Fruit fly (Drosophila melanogaster) whole organism, adult: Measurements from ENCODE around the gene Asator.

Experiments used
- CG11617 ChIP-seq: fragments of 200-800 bp; sonication (Bioruptor generic); optimal IDR thresholded peaks from 2 replicates; lab custom pipeline; 2017; ENCODE audit warnings: mild to moderate bottlenecking, missing biosample characterization, missing genetic modification reagents, missing genetic modification characterization
- CG12768 ChIP-seq: fragments of 200-800 bp; sonication (Bioruptor generic); optimal IDR thresholded peaks from 2 replicates; lab custom pipeline; 2017; ENCODE audit warnings: missing biosample characterization, missing genetic modification characterization, mild to moderate bottlenecking, moderate library complexity, missing genetic modification reagents
- CG14711 ChIP-seq: fragments of 200-800 bp; sonication (Bioruptor generic); optimal IDR thresholded peaks from 2 replicates; lab custom pipeline; 2018; ENCODE audit warnings: missing biosample characterization, mild to moderate bottlenecking, missing genetic modification characterization, moderate library complexity
- CG1620 ChIP-seq: fragments of 200-800 bp; sonication (Bioruptor generic); optimal IDR thresholded peaks from 2 replicates; lab custom pipeline; 2016; ENCODE audit warnings: missing biosample characterization, missing genetic modification characterization
- CG33017 ChIP-seq: fragments of 200-800 bp; sonication (Bioruptor generic); optimal IDR thresholded peaks from 2 replicates; lab custom pipeline; 2018; ENCODE audit warnings: missing biosample characterization, mild to moderate bottlenecking, missing genetic modification characterization, moderate library complexity
- CG5204 ChIP-seq: fragments of 200-800 bp; sonication (Bioruptor generic); optimal IDR thresholded peaks from 2 replicates; lab custom pipeline; 2016; ENCODE audit warnings: missing biosample characterization, missing genetic modification characterization
- CG7045 ChIP-seq: fragments of 200-800 bp; sonication (Bioruptor generic); optimal IDR thresholded peaks from 2 replicates; lab custom pipeline; 2017; ENCODE audit warnings: missing biosample characterization, mild to moderate bottlenecking, missing genetic modification characterization
- CG7101 ChIP-seq: fragments of 200-800 bp; sonication (Bioruptor generic); optimal IDR thresholded peaks from 2 replicates; lab custom pipeline; 2018; ENCODE audit warnings: missing biosample characterization, mild to moderate bottlenecking, missing genetic modification characterization, moderate library complexity
- Clk ChIP-seq: fragments of 200-800 bp; sonication (Bioruptor generic); optimal IDR thresholded peaks from 2 replicates; lab custom pipeline; 2017; ENCODE audit warnings: missing biosample characterization, missing genetic modification characterization
- Crg-1 ChIP-seq: fragments of 200-800 bp; sonication (Bioruptor generic); optimal IDR thresholded peaks from 2 replicates; lab custom pipeline; 2016; ENCODE audit warnings: missing biosample characterization, missing genetic modification characterization
- Hr96 ChIP-seq: fragments of 200-800 bp; sonication (Bioruptor generic); optimal IDR thresholded peaks from 2 replicates; lab custom pipeline; 2016; ENCODE audit warnings: missing biosample characterization, missing genetic modification characterization
- Mnt ChIP-seq: fragments of 200-800 bp; sonication (Bioruptor generic); optimal IDR thresholded peaks from 2 replicates; lab custom pipeline; 2016; ENCODE audit warnings: missing biosample characterization, mild to moderate bottlenecking, missing genetic modification characterization
- bab1 ChIP-seq: fragments of 200-800 bp; sonication (Bioruptor generic); optimal IDR thresholded peaks from 3 replicates; lab custom pipeline; 2019; ENCODE audit warnings: missing biosample characterization, mild to moderate bottlenecking, missing genetic modification characterization, moderate library complexity
- cic ChIP-seq: fragments of 200-800 bp; sonication (Bioruptor generic); optimal IDR thresholded peaks from 2 replicates; lab custom pipeline; 2017; ENCODE audit warnings: missing biosample characterization, mild to moderate bottlenecking, missing genetic modification characterization, moderate library complexity
- cnc ChIP-seq, 2 experiments: fragments of >200 bp; optimal IDR thresholded peaks; 2 replicates each; lab custom pipeline; 2017
- kay ChIP-seq: fragments of 200-800 bp; sonication (Bioruptor generic); peaks from one replicate; lab custom pipeline; 2016; ENCODE audit warnings: missing biosample characterization, missing genetic modification characterization, borderline replicate concordance
- ovo ChIP-seq: fragments of 200-800 bp; sonication (Bioruptor generic); optimal IDR thresholded peaks from 2 replicates; lab custom pipeline; 2016; ENCODE audit warnings: missing biosample characterization, missing genetic modification characterization
- pad ChIP-seq: fragments of 200-800 bp; sonication (Bioruptor generic); optimal IDR thresholded peaks from 3 replicates; lab custom pipeline; 2017; ENCODE audit warnings: missing biosample characterization, missing genetic modification characterization, mild to moderate bottlenecking, moderate library complexity, missing genetic modification reagents
- tj ChIP-seq: fragments of 200-800 bp; sonication (Bioruptor generic); optimal IDR thresholded peaks from 3 replicates; lab custom pipeline; 2017; ENCODE audit warnings: missing biosample characterization, mild to moderate bottlenecking, missing genetic modification characterization, moderate library complexity
- toe ChIP-seq: fragments of 200-800 bp; sonication (Bioruptor generic); optimal IDR thresholded peaks from 2 replicates; lab custom pipeline; 2016; ENCODE audit warnings: missing biosample characterization, missing genetic modification characterization

The Asator gene

dm6 chr4:490111-490510 lies 1.3 kb upstream of the Asator start:
- TF ChIP-seq ovo (GFP tag; lab: Kevin White, UChicago) (no peak), Crg-1 (no peak), tj (GFP tag; lab: Kevin White, UChicago) (no peak), cnc (optimal IDR thresholded peaks at IDR 0.05; lab: Kevin White, UChicago) (no peak), kay (peak; percentile 19), CG33017 (tag; lab: Kevin White, UChicago) (no peak)

- TF ChIP-seq CG14711 (tag; lab: Kevin White, UChicago) (no peak), cnc (optimal IDR thresholded peaks at IDR 0.05; lab: Kevin White, UChicago) (no peak), CG12768 (GFP tag; lab: Kevin White, UChicago) (no peak), CG1620 (GFP tag; lab: Kevin White, UChicago) (no peak), Clk (GFP tag; lab: Kevin White, UChicago) (no peak), bab1 (GFP tag; lab: Kevin White, UChicago) (no peak), Mnt (GFP tag; lab: Kevin White, UChicago) (no peak), ovo (GFP tag; lab: Kevin White, UChicago) (no peak), CG5204 (no peak), tj (GFP tag; lab: Kevin White, UChicago) (no peak), pad (GFP tag; lab: Kevin White, UChicago) (no peak), cic (no peak), kay (no peak), CG33017 (tag; lab: Kevin White, UChicago) (no peak), CG7045 (GFP tag; lab: Kevin White, UChicago) (no peak), CG11617 (GFP tag; lab: Kevin White, UChicago) (no peak), CG7101 (tag; lab: Kevin White, UChicago) (no peak)
Observed at dm6 chr4:489561-489881, 727 bp upstream of the Asator start.

dm6 chr4:487480-487879 lies 1.3 kb downstream of the Asator start:
- no peak for TF ChIP-seq cic
- no peak for TF ChIP-seq Clk (GFP tag; lab: Kevin White, UChicago)
- no peak for TF ChIP-seq pad (GFP tag; lab: Kevin White, UChicago)
- TF ChIP-seq CG7101 (tag; lab: Kevin White, UChicago): no peak
- no peak for TF ChIP-seq Mnt (GFP tag; lab: Kevin White, UChicago)
- TF ChIP-seq cnc (optimal IDR thresholded peaks at IDR 0.05; lab: Kevin White, UChicago): no peak
- no peak for TF ChIP-seq CG7045 (GFP tag; lab: Kevin White, UChicago)
- no peak for TF ChIP-seq CG5204
- no peak for TF ChIP-seq toe
- no peak for TF ChIP-seq CG12768 (GFP tag; lab: Kevin White, UChicago)
- no peak for TF ChIP-seq CG14711 (tag; lab: Kevin White, UChicago)
- TF ChIP-seq Crg-1: no peak
- TF ChIP-seq CG11617 (GFP tag; lab: Kevin White, UChicago): no peak

dm6 chr4:486435-486834 lies 2.4 kb downstream of the Asator start:
- TF ChIP-seq CG12768 (GFP tag; lab: Kevin White, UChicago) (no peak), CG33017 (tag; lab: Kevin White, UChicago) (no peak), CG1620 (GFP tag; lab: Kevin White, UChicago) (peak; percentile 49), CG7101 (tag; lab: Kevin White, UChicago) (peak; percentile 45), ovo (GFP tag; lab: Kevin White, UChicago) (peak; percentile 2), bab1 (GFP tag; lab: Kevin White, UChicago) (peak; percentile 73), kay (peak; percentile 78), CG5204 (peak; percentile 45), cic (no peak), cnc (optimal IDR thresholded peaks at IDR 0.05; lab: Kevin White, UChicago) (no peak), CG14711 (tag; lab: Kevin White, UChicago) (peak; percentile 65), toe (peak; percentile 61), Hr96 (GFP tag; lab: Kevin White, UChicago) (no peak), Clk (GFP tag; lab: Kevin White, UChicago) (no peak), Crg-1 (peak; percentile 20), CG7045 (GFP tag; lab: Kevin White, UChicago) (peak; percentile 2), Mnt (GFP tag; lab: Kevin White, UChicago) (peak; percentile 19), CG11617 (GFP tag; lab: Kevin White, UChicago) (no peak), tj (GFP tag; lab: Kevin White, UChicago) (no peak), pad (GFP tag; lab: Kevin White, UChicago) (peak; percentile 25)

dm6 chr4:485796-486195 lies 3.0 kb downstream of the Asator start:
- TF ChIP-seq CG33017 (tag; lab: Kevin White, UChicago) (no peak), kay (peak; percentile 92), Crg-1 (no peak)

- TF ChIP-seq toe (no peak), CG7101 (tag; lab: Kevin White, UChicago) (no peak), cic (no peak), Clk (GFP tag; lab: Kevin White, UChicago) (no peak), CG33017 (tag; lab: Kevin White, UChicago) (no peak), CG7045 (GFP tag; lab: Kevin White, UChicago) (no peak), kay (no peak), cnc (optimal IDR thresholded peaks at IDR 0.05; lab: Kevin White, UChicago) (no peak), Hr96 (GFP tag; lab: Kevin White, UChicago) (no peak), Crg-1 (no peak), CG11617 (GFP tag; lab: Kevin White, UChicago) (no peak), tj (GFP tag; lab: Kevin White, UChicago) (no peak), CG12768 (GFP tag; lab: Kevin White, UChicago) (no peak), bab1 (GFP tag; lab: Kevin White, UChicago) (no peak)
Observed at dm6 chr4:483646-484045, 5.1 kb downstream of the Asator start.
